Worm (Caenorhabditis elegans): ENCODE results near the gene ztf-1.

DNA sequence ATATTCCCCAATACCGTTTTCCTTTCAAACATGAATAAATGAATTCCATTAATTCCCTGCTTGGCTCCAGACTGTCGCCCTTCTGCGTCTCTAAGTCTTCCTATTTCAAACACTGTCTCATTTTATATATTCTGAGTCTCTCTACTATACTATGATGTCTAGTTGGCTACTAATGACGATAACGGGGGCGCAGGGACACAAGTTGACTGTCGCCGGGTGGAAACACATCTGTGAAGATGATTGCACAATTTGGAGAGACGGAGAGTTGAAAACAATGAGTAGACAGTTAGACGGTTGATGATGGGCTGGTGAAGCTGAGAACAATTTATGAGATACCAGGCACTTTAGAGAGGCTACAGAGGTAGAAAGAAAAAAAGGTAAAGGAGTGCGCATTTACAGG lies 42.7 kb downstream of the ztf-1 start, which contains the start of gene sma-2:
- no peak for TF ChIP-seq flt-1 (GFP tag; IDR thresholded peaks at IDR 0.05)
- no peak for TF ChIP-seq hmg-4 (GFP tag; optimal IDR thresholded peaks at IDR 0.05)
- no peak for TF ChIP-seq ama-1 (optimal IDR thresholded peaks at IDR 0.05)
- no peak for TF ChIP-seq tbx-11 (GFP tag; IDR thresholded peaks at IDR 0.05)
- TF ChIP-seq B0310.2 (tag; optimal IDR thresholded peaks at IDR 0.05), result no peak
- no peak for TF ChIP-seq tra-4 (tag; optimal IDR thresholded peaks at IDR 0.05)
- TF ChIP-seq hnd-1 (tag; optimal IDR thresholded peaks at IDR 0.05), result no peak
- TF ChIP-seq tbx-37 (GFP tag; conservative IDR thresholded peaks at IDR 0.05), result no peak
